Worm (Caenorhabditis elegans) whole organism, early embryonic: ENCODE data around the gene abhd-3.1.

Experiments used
- B0310.2 ChIP-seq: sonication (generic microtip); optimal IDR thresholded peaks from 2 replicates; lab custom pipeline; 2016; ENCODE audit warnings: mild to moderate bottlenecking, missing genetic modification characterization, missing compliant biosample characterization
- F13C5.2 ChIP-seq: sonication (generic microtip); optimal IDR thresholded peaks from 2 replicates; lab custom pipeline; 2017; ENCODE audit warnings: mild to moderate bottlenecking, missing genetic modification characterization, inconsistent platforms, missing compliant biosample characterization
- aly-1 ChIP-seq: sonication (generic microtip); optimal IDR thresholded peaks from 2 replicates; lab custom pipeline; 2016; ENCODE audit warnings: missing genetic modification characterization, missing compliant biosample characterization
- ama-1 ChIP-seq: fragments of 150-350 bp; optimal IDR thresholded peaks from 2 replicates; lab custom pipeline; 2014
- ceh-13 ChIP-seq: fragments of 200-800 bp; sonication (Bioruptor generic); optimal IDR thresholded peaks from 2 replicates; lab custom pipeline; 2018; ENCODE audit warnings: mild to moderate bottlenecking, missing genetic modification characterization, missing compliant biosample characterization
- ceh-36 ChIP-seq: sonication (generic microtip); optimal IDR thresholded peaks from 2 replicates; lab custom pipeline; 2016; ENCODE audit warnings: missing genetic modification characterization, inconsistent platforms, missing compliant biosample characterization
- ets-7 ChIP-seq: sonication (generic microtip); optimal IDR thresholded peaks from 2 replicates; lab custom pipeline; 2016; ENCODE audit warnings: missing genotype, missing genetic modification characterization, missing compliant biosample characterization
- flt-1 ChIP-seq: fragments of 200-800 bp; sonication (Bioruptor generic); IDR thresholded peaks from 2 replicates; pipeline ENCODE4 v1.3.6; 2022; ENCODE audit warnings: missing genetic modification characterization, missing compliant biosample characterization
- hmbx-1 ChIP-seq: sonication (generic microtip); optimal IDR thresholded peaks from 2 replicates; lab custom pipeline; 2016; ENCODE audit warnings: mild to moderate bottlenecking, missing genetic modification characterization, missing compliant biosample characterization
- hmg-4 ChIP-seq: fragments of 200-800 bp; sonication (Bioruptor generic); optimal IDR thresholded peaks from 2 replicates; lab custom pipeline; 2018; ENCODE audit warnings: mild to moderate bottlenecking, missing genetic modification characterization, missing compliant biosample characterization
- pes-1 ChIP-seq: fragments of 200-800 bp; sonication (Bioruptor generic); IDR thresholded peaks from 2 replicates; pipeline ENCODE4 v1.3.6; 2022; ENCODE audit warnings: missing genetic modification reagents, missing genetic modification characterization, missing compliant biosample characterization
- scrt-1 ChIP-seq: fragments of 200-800 bp; sonication (Bioruptor generic); IDR thresholded peaks from 2 replicates; pipeline ENCODE4 v1.3.6; 2022; ENCODE audit warnings: missing genetic modification characterization, missing compliant biosample characterization
- sea-1 ChIP-seq: fragments of 200-800 bp; sonication (Bioruptor generic); conservative IDR thresholded peaks from 2 replicates; pipeline ENCODE4 v1.3.6; 2022; ENCODE audit warnings: missing genetic modification characterization, missing compliant biosample characterization
- tbx-11 ChIP-seq: fragments of 200-800 bp; sonication (Bioruptor generic); IDR thresholded peaks from 2 replicates; pipeline ENCODE4 v1.3.6; 2022; ENCODE audit warnings: missing genetic modification characterization, missing compliant biosample characterization
- tbx-37 ChIP-seq: fragments of 200-800 bp; sonication (Bioruptor generic); conservative IDR thresholded peaks from 2 replicates; pipeline ENCODE4 v1.3.6; 2022; ENCODE audit warnings: missing genetic modification reagents, missing genetic modification characterization, missing compliant biosample characterization
- tra-4 ChIP-seq: sonication (generic microtip); optimal IDR thresholded peaks from 2 replicates; lab custom pipeline; 2017; ENCODE audit warnings: missing genetic modification characterization, missing compliant biosample characterization

The abhd-3.1 gene

DNA sequence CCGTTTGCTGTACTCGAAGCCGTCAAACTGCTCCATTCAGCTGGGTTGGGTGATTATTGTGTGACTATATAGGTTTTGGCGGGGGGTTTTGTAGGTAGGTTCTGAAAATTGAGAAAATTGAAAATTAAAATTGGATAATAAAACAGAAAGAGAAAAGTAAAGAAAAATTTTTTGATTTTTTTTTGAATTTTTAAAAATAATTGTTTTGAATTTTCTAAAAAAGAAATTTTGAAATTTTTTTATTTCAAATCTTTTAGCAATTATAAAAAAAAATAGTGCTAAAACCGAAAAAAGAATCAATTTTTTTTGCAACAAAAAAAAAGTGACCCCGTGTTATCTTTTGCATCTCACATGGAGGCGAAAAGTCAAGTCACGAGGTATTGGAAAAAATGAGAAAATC, 49.1 kb downstream of the abhd-3.1 start, which contains the start of gene unc-51:
Gene unc-51, minus strand, starts transcription at position 101 of the 400 bp plus-strand sequence.
- TF ChIP-seq aly-1 (tag; lab: Kevin White, UChicago) (no peak), B0310.2 (tag; lab: Kevin White, UChicago) (no peak), scrt-1 (no peak), tra-4 (tag; lab: Kevin White, UChicago) (no peak), tbx-11 (GFP tag; lab: Robert Waterston, UW) (no peak), tbx-37 (GFP tag; lab: Robert Waterston, UW) (no peak), F13C5.2 (tag; lab: Kevin White, UChicago) (no peak), hmg-4 (GFP tag; lab: Kevin White, UChicago) (no peak), ama-1 (no peak), sea-1 (no peak), hmbx-1 (tag; lab: Kevin White, UChicago) (no peak), ceh-36 (tag; lab: Kevin White, UChicago) (no peak), pes-1 (GFP tag; lab: Robert Waterston, UW) (no peak), ets-7 (tag; lab: Kevin White, UChicago) (no peak), flt-1 (GFP tag; lab: Robert Waterston, UW) (no peak), ceh-13 (no peak)

DNA sequence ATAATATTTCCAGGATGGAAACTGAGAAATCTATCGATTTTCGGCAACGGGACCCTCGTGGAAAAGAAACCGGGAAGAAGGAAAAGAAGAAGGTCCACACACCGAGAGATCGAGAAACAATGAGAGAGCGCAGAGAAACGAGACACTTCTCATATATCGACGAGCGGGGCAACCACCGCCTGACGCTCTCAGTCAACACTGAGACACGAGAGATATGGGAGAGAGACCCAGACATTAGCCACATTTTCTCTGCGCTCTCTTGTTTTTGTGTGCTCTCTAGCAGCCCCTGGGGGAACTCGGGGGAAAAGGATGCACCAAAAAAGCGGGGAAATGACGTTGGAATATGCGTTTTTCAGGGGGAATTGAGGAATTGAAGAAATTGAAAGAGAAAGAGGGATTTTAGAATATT, 50.4 kb downstream of the abhd-3.1 start:
- TF ChIP-seq ceh-36 (tag; lab: Kevin White, UChicago), result no peak
- no peak for TF ChIP-seq aly-1 (tag; lab: Kevin White, UChicago)
- peak; percentile 52 for TF ChIP-seq F13C5.2 (tag; lab: Kevin White, UChicago)
- TF ChIP-seq hmg-4 (GFP tag; lab: Kevin White, UChicago), result peak; percentile 61
- TF ChIP-seq pes-1 (GFP tag; lab: Robert Waterston, UW), result no peak
- TF ChIP-seq scrt-1, result no peak
- TF ChIP-seq ets-7 (tag; lab: Kevin White, UChicago), result no peak

DNA sequence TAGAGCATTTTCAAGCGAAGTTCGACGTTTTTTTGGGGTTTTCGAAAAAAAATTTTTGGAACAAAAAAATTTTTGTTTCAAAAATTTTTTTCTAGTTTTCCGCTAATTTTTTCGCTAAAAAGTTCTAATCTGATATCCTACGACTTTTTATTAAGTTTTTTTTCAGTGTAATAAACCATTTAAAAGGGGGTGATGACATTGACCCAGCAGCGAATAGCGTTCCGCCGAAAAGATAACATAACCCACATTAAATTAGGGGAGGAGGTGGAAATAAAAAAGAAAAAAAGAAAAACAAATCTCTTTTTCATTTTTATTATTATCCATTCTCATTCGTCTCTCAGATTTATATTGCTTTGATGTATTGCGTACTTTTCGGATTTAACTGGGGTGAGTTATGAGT, 52.2 kb downstream of the abhd-3.1 start, which contains the start of gene Y60A3A.23:
Gene Y60A3A.23, plus strand, starts transcription at position 301 of the 400 bp plus-strand sequence.
- TF ChIP-seq F13C5.2 (tag; lab: Kevin White, UChicago) (no peak), scrt-1 (no peak), hmg-4 (GFP tag; lab: Kevin White, UChicago) (no peak), ceh-36 (tag; lab: Kevin White, UChicago) (no peak), tbx-11 (GFP tag; lab: Robert Waterston, UW) (no peak), sea-1 (no peak)
